Fruit fly (Drosophila melanogaster): ENCODE measurements around the gene CG8916.

dm6 chrX:15874437-15874836 lies 47.3 kb upstream of the CG8916 start:
- no peak for TF ChIP-seq Xrp1 (GFP tag; IDR thresholded peaks at IDR 0.05)
- no peak for TF ChIP-seq ac (GFP tag; optimal IDR thresholded peaks at IDR 0.05)

Data from whole organism, embryonic.